Fruit fly (Drosophila melanogaster): Measurements from ENCODE around the gene CG3819.

CG3819 gene

dm6 chr3L:18896297-18896863 lies 25.5 kb downstream of the CG3819 start (continued):
- TF ChIP-seq Bgb (GFP tag; IDR thresholded peaks at IDR 0.05; ENCODE audit: partially characterized antibody) = peak; percentile 47; the same call in 1 of the 2 replicates
- no peak for TF ChIP-seq HLH54F (GFP tag; optimal IDR thresholded peaks at IDR 0.05)
- TF ChIP-seq nerfin-2 (GFP tag; IDR thresholded peaks at IDR 0.05; ENCODE audit: partially characterized antibody) = peak; percentile 52; the same call in 1 of the 2 replicates
- 0 out of 3 replicates have a peak, but pooled peaks have one; percentile 16 for TF ChIP-seq CG34224 (GFP tag; IDR thresholded peaks at IDR 0.05; ENCODE audit: partially characterized antibody)
- TF ChIP-seq CG15479 (GFP tag; optimal IDR thresholded peaks at IDR 0.05) = no peak
- TF ChIP-seq CG11398 (GFP tag; optimal IDR thresholded peaks at IDR 0.05) = no peak
- TF ChIP-seq bbx (GFP tag; IDR thresholded peaks at IDR 0.05; ENCODE audit: partially characterized antibody) = peak; percentile 49
- TF ChIP-seq tll (GFP tag; optimal IDR thresholded peaks at IDR 0.05) = no peak
- TF ChIP-seq Chrac-16 (GFP tag; optimal IDR thresholded peaks at IDR 0.05) = no peak
- TF ChIP-seq mld (GFP tag; IDR thresholded peaks at IDR 0.05; ENCODE audit: partially characterized antibody) = peak; percentile 56; the same call in 2 of the 3 replicates
- TF ChIP-seq eyg (GFP tag; optimal IDR thresholded peaks at IDR 0.05) = no peak
- peak; percentile 25 for TF ChIP-seq Deaf1 (tag; optimal IDR thresholded peaks at IDR 0.05)
- no peak for TF ChIP-seq CG8290 (GFP tag; optimal IDR thresholded peaks at IDR 0.05)
- peak in 1 of 2 experiments; percentile 34 for TF ChIP-seq CG8290 (tag; optimal IDR thresholded peaks at IDR 0.05)
- peak; percentile 40 for TF ChIP-seq CG10543 (GFP tag; optimal IDR thresholded peaks at IDR 0.05)
- no peak for TF ChIP-seq CG13123 (GFP tag; optimal IDR thresholded peaks at IDR 0.05)
- TF ChIP-seq Trl (optimal IDR thresholded peaks at IDR 0.05) = peak in 1 of 2 experiments; percentile 6
- TF ChIP-seq Trl (GFP tag; optimal IDR thresholded peaks at IDR 0.05) = no peak
- TF ChIP-seq Scr (GFP tag; IDR thresholded peaks at IDR 0.05; ENCODE audit: partially characterized antibody) = peak; percentile 32; the same call in 1 of the 2 replicates
- TF ChIP-seq CG1603 (tag; optimal IDR thresholded peaks at IDR 0.05) = no peak
- TF ChIP-seq sug (tag; optimal IDR thresholded peaks at IDR 0.05) = peak; percentile 29
- TF ChIP-seq CG12769 (tag; optimal IDR thresholded peaks at IDR 0.05) = peak; percentile 40
- peak; percentile 65; the same call in 2 of the 3 replicates for TF ChIP-seq sr (GFP tag; IDR thresholded peaks at IDR 0.05)
- TF ChIP-seq Atf6 (GFP tag; IDR thresholded peaks at IDR 0.05) = 0 out of 2 replicates have a peak, but pooled peaks have one; percentile 25
- TF ChIP-seq CG10431 (GFP tag; optimal IDR thresholded peaks at IDR 0.05) = no peak
- peak; percentile 81 for TF ChIP-seq Bdp1 (GFP tag; optimal IDR thresholded peaks at IDR 0.05)
- TF ChIP-seq Doc3 (GFP tag; IDR thresholded peaks at IDR 0.05; ENCODE audit: partially characterized antibody) = 0 out of 3 replicates have a peak, but pooled peaks have one; percentile 34
- TF ChIP-seq Med (GFP tag) = peak; percentile 70
- TF ChIP-seq CG9215 (GFP tag; IDR thresholded peaks at IDR 0.05) = no peak
- TF ChIP-seq H2.0 (GFP tag; IDR thresholded peaks at IDR 0.05) = no peak
- peak; percentile 58; the same call in 1 of the 4 replicates for TF ChIP-seq chinmo (GFP tag; IDR thresholded peaks at IDR 0.05; ENCODE audit: partially characterized antibody)
- no peak for TF ChIP-seq pfk (GFP tag; optimal IDR thresholded peaks at IDR 0.05)
- TF ChIP-seq abd-A (tag; optimal IDR thresholded peaks at IDR 0.05) = peak; percentile 16
- 0 out of 2 replicates have a peak, but pooled peaks have one; percentile 47 for TF ChIP-seq tna (GFP tag; IDR thresholded peaks at IDR 0.05; ENCODE audit: partially characterized antibody)
- 0 out of 2 replicates have a peak, but pooled peaks have one; percentile 8 for TF ChIP-seq E2f2 (GFP tag; IDR thresholded peaks at IDR 0.05)
- 0 out of 3 replicates have a peak, but pooled peaks have one; percentile 19 for TF ChIP-seq CG6791 (GFP tag; IDR thresholded peaks at IDR 0.05; ENCODE audit: partially characterized antibody)
- peak; percentile 13 for TF ChIP-seq CG6254 (GFP tag; optimal IDR thresholded peaks at IDR 0.05)
- no peak for TF ChIP-seq HHEX (GFP tag; optimal IDR thresholded peaks at IDR 0.05)
- TF ChIP-seq CG11085 (GFP tag; IDR thresholded peaks at IDR 0.05) = 0 out of 2 replicates have a peak, but pooled peaks have one; percentile 7
- TF ChIP-seq cas (GFP tag; IDR thresholded peaks at IDR 0.05) = no peak
- TF ChIP-seq CG2199 (GFP tag; IDR thresholded peaks at IDR 0.05) = 0 out of 3 replicates have a peak, but pooled peaks have one; percentile 15
- TF ChIP-seq CG6689 (GFP tag; IDR thresholded peaks at IDR 0.05) = no peak
- TF ChIP-seq hb (GFP tag; IDR thresholded peaks at IDR 0.05; ENCODE audit: partially characterized antibody) = 0 out of 3 replicates have a peak, but pooled peaks have one; percentile 30

All from whole organism, embryonic.